Worm (Caenorhabditis elegans) whole organism, L2 larva: Measurements from ENCODE around the gene Y54G2A.52.

ENCODE experiments used
- ama-1 ChIP-seq: fragments of 150-350 bp; optimal IDR thresholded peaks from 2 replicates; lab custom pipeline; 2018; ENCODE audit warnings: inconsistent platforms
- blmp-1 ChIP-seq: sonication (generic microtip); optimal IDR thresholded peaks from 2 replicates; lab custom pipeline; 2017; ENCODE audit warnings: missing genetic modification characterization, mild to moderate bottlenecking, missing compliant biosample characterization, antibody characterized with exemption, moderate library complexity; ENCODE audit not compliant: insufficient read depth
- ceh-82 ChIP-seq: fragments of 150-350 bp; optimal IDR thresholded peaks from 2 replicates; lab custom pipeline; 2014; ENCODE audit warnings: missing biosample characterization, missing genetic modification characterization
- dmd-4 ChIP-seq: sonication (generic microtip); optimal IDR thresholded peaks from 2 replicates; lab custom pipeline; 2017; ENCODE audit warnings: missing biosample characterization, missing genetic modification characterization
- fos-1 ChIP-seq: fragments of 150-350 bp; optimal IDR thresholded peaks from 2 replicates; lab custom pipeline; 2014; ENCODE audit warnings: missing biosample characterization, missing genetic modification characterization
- mab-5 ChIP-seq: fragments of 150-350 bp; optimal IDR thresholded peaks from 2 replicates; lab custom pipeline; 2014; ENCODE audit warnings: missing biosample characterization, missing genetic modification characterization
- nhr-25 ChIP-seq: fragments of 150-350 bp; sonication (generic microtip); optimal IDR thresholded peaks from 3 replicates; lab custom pipeline; 2014; ENCODE audit warnings: missing biosample characterization, missing genetic modification characterization
- snpc-4 ChIP-seq: fragments of 150-350 bp; optimal IDR thresholded peaks from 2 replicates; lab custom pipeline; 2014; ENCODE audit warnings: missing biosample characterization, missing genetic modification characterization

DNA sequence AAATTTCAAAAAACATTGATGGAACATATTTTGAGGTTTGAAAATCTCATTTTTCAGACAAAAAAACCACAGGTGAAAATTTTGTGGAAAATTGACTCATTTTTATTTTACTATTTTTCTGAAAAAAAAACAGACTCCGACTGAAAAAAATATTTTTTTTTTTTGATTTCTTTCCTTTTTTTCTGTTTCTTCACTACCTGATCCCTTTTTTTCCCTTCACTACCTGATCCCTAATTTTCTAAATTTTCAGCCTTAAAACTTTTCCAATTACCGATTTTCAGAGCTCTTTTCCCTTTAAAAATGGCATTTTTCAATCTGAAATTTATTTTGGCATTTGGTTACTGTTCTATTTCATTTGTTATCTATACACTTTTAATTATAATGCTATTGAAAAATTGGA, 36.1 kb downstream of the Y54G2A.52 start, which contains the start of gene Y54G2A.77:
- TF ChIP-seq snpc-4 (tag; lab: Kevin White, UChicago) (no peak), blmp-1 (tag; lab: Kevin White, UChicago) (no peak), ama-1 (lab: Kevin White, UChicago) (no peak), fos-1 (tag; lab: Kevin White, UChicago) (no peak), nhr-25 (tag; lab: Kevin White, UChicago) (no peak), ceh-82 (tag; lab: Kevin White, UChicago) (no peak), dmd-4 (tag; lab: Kevin White, UChicago) (no peak), mab-5 (tag; lab: Kevin White, UChicago) (no peak)
